2 fruit fly cellular contexts compared by ENCODE assay signal in the genomic region with DNA sequence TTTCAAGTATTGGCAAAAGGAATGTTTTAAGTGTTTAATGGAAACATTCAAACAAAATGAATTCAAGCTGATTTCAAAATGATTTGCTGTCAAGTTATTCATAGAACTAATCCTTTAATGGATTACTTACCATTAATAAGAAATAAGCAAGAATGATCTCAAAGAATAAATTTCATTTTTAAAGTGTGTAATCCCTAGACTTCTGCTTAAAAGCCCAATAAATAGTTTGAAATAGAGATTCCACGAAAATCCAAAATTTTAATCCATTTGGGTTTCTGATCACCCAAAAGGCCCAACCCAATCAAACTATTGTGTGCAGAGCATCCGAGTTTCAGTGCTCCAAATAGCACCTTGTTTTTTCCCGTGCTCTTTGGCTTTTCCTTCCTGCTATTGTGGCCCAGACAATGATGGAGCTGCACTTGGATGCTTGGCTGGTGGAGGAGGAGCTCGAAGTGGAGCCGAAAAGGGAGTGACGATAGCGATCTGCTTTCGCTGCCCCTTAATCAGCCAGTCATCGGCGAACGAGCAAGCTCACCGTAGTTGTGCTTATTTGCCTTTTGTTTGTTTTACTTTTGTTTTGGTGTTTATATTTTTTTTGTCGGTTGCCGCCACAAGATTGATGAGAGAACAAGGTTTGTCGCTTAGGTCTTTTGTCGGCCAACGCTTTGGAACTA.
TF ChIP-seq lines count a peak whose summit lies in the region.

No protein-coding gene starts in this region.

TF ChIP-seq in whole organism, embryonic, 481 proteins besides CTCF, POLR2A, EP300 and RAD21 (continued from another document):
- TF ChIP-seq chinmo (GFP tag; IDR thresholded peaks at IDR 0.05; lab: Robert Waterston, UW; ENCODE audit: partially characterized antibody) (0 out of 4 replicates have a peak, but pooled peaks have one; percentile 12), CG34224 (GFP tag; IDR thresholded peaks at IDR 0.05; lab: Robert Waterston, UW; ENCODE audit: partially characterized antibody) (no peak)

TF ChIP-seq in whole organism, prepupa, 60 proteins besides CTCF, POLR2A, EP300 and RAD21 (continued from another document):
- TF ChIP-seq Met (GFP tag; optimal IDR thresholded peaks at IDR 0.05; lab: Kevin White, UChicago) (no peak), CG7368 (GFP tag; optimal IDR thresholded peaks at IDR 0.05; lab: Kevin White, UChicago) (no peak), CG8632 (GFP tag; optimal IDR thresholded peaks at IDR 0.05; lab: Kevin White, UChicago) (peak; percentile 14), Eip93F (GFP tag; optimal IDR thresholded peaks at IDR 0.05; lab: Kevin White, UChicago) (no peak), spab (GFP tag; optimal IDR thresholded peaks at IDR 0.05; lab: Kevin White, UChicago) (peak; percentile 22), Sox102F (GFP tag; optimal IDR thresholded peaks at IDR 0.05; lab: Kevin White, UChicago) (no peak), CG3919 (GFP tag; optimal IDR thresholded peaks at IDR 0.05; lab: Kevin White, UChicago) (no peak), CG3032 (tag; optimal IDR thresholded peaks at IDR 0.05; lab: Kevin White, UChicago) (peak; percentile 55), CG6163 (GFP tag; IDR thresholded peaks at IDR 0.05; lab: Robert Waterston, UW) (no peak; the same call in 2 of the 3 replicates), CG4318 (GFP tag; optimal IDR thresholded peaks at IDR 0.05; lab: Kevin White, UChicago) (no peak), Ets96B (tag; optimal IDR thresholded peaks at IDR 0.05; lab: Kevin White, UChicago) (no peak), Hr4 (GFP tag; optimal IDR thresholded peaks at IDR 0.05; lab: Kevin White, UChicago) (no peak), CG6854 (GFP tag; optimal IDR thresholded peaks at IDR 0.05; lab: Kevin White, UChicago) (no peak), Lpt (GFP tag; optimal IDR thresholded peaks at IDR 0.05; lab: Kevin White, UChicago) (no peak), ss (GFP tag; optimal IDR thresholded peaks at IDR 0.05; lab: Kevin White, UChicago) (peak in 1 of 2 experiments; percentile 26), cyc (GFP tag; optimal IDR thresholded peaks at IDR 0.05; lab: Kevin White, UChicago) (no peak), fkh (GFP tag; optimal IDR thresholded peaks at IDR 0.05; lab: Kevin White, UChicago) (no peak), dsx (GFP tag; optimal IDR thresholded peaks at IDR 0.05; lab: Kevin White, UChicago; ENCODE audit: poor library complexity, severe bottlenecking) (no peak), Sox14 (GFP tag; optimal IDR thresholded peaks at IDR 0.05; lab: Kevin White, UChicago) (no peak), Blimp-1 (GFP tag; optimal IDR thresholded peaks at IDR 0.05; lab: Kevin White, UChicago) (peak; percentile 78), acj6 (GFP tag; optimal IDR thresholded peaks at IDR 0.05; lab: Kevin White, UChicago) (no peak), Eip78C (GFP tag; lab: Kevin White, UChicago) (peak; percentile 90), net (GFP tag; optimal IDR thresholded peaks at IDR 0.05; lab: Kevin White, UChicago) (no peak), CG32006 (GFP tag; optimal IDR thresholded peaks at IDR 0.05; lab: Kevin White, UChicago) (no peak), CG31627 (GFP tag; optimal IDR thresholded peaks at IDR 0.05; lab: Kevin White, UChicago) (peak; percentile 15), topi (GFP tag; optimal IDR thresholded peaks at IDR 0.05; lab: Kevin White, UChicago) (no peak), CG6792 (GFP tag; optimal IDR thresholded peaks at IDR 0.05; lab: Kevin White, UChicago) (peak; percentile 52), vri (GFP tag; optimal IDR thresholded peaks at IDR 0.05; lab: Kevin White, UChicago) (no peak), dac (GFP tag; optimal IDR thresholded peaks at IDR 0.05; lab: Kevin White, UChicago) (no peak), CG11294 (GFP tag; IDR thresholded peaks at IDR 0.05; lab: Robert Waterston, UW) (no peak), Hr39 (GFP tag; optimal IDR thresholded peaks at IDR 0.05; lab: Kevin White, UChicago) (no peak), Gug (GFP tag; IDR thresholded peaks at IDR 0.05; lab: Robert Waterston, UW) (no peak), CG1621 (tag; optimal IDR thresholded peaks at IDR 0.05; lab: Kevin White, UChicago) (no peak), Hr38 (GFP tag; optimal IDR thresholded peaks at IDR 0.05; lab: Kevin White, UChicago) (no peak), salr (GFP tag; optimal IDR thresholded peaks at IDR 0.05; lab: Kevin White, UChicago) (no peak), CG6808 (GFP tag; optimal IDR thresholded peaks at IDR 0.05; lab: Kevin White, UChicago) (no peak), CG34406 (GFP tag; optimal IDR thresholded peaks at IDR 0.05; lab: Kevin White, UChicago) (no peak)
TF ChIP-seq in whole organism, prepupa: peak in this region for 15.
